Fruit fly (Drosophila melanogaster) whole organism, wandering third instar larva: Measurements from ENCODE around the gene ttk.

Experiments
- GATAd ChIP-seq: sonication (Bioruptor generic); optimal IDR thresholded peaks from 2 replicates; lab custom pipeline; 2016; ENCODE audit warnings: missing biosample characterization, missing genetic modification characterization
- OdsH ChIP-seq: fragments of 200-800 bp; sonication (Bioruptor generic); optimal IDR thresholded peaks from 2 replicates; lab custom pipeline; 2016; ENCODE audit warnings: missing biosample characterization, mild to moderate bottlenecking, missing genetic modification characterization
- fru ChIP-seq: fragments of 200-800 bp; sonication (Bioruptor generic); optimal IDR thresholded peaks from 3 replicates; lab custom pipeline; 2016; ENCODE audit warnings: missing biosample characterization, mild to moderate bottlenecking, missing genetic modification characterization
- psq ChIP-seq: fragments of 200-800 bp; sonication (Bioruptor generic); optimal IDR thresholded peaks from 3 replicates; lab custom pipeline; 2017; ENCODE audit warnings: missing biosample characterization, mild to moderate bottlenecking, missing genetic modification characterization, moderate library complexity

- no peak for TF ChIP-seq OdsH (GFP tag; lab: Kevin White, UChicago)
- TF ChIP-seq GATAd (GFP tag; lab: Kevin White, UChicago): no peak
- no peak for TF ChIP-seq psq
- TF ChIP-seq fru (GFP tag; lab: Kevin White, UChicago): no peak
Observed at dm6 chr3R:31719497-31719896, 5.8 kb downstream of the ttk start.
